Worm (Caenorhabditis elegans) whole organism, L3 larva: ENCODE data around the gene cpn-2.
"Not testable (repeated sequence)": the region's sequence is repeated elsewhere in the genome, so short reads cannot be mapped to it uniquely, and the experiment has no call there.

Source experiments
- aly-2 ChIP-seq: fragments of 150-350 bp; optimal IDR thresholded peaks from 2 replicates; lab custom pipeline; 2014; ENCODE audit warnings: missing biosample characterization, missing genetic modification characterization
- ama-1 ChIP-seq: fragments of 150-350 bp; optimal IDR thresholded peaks from 2 replicates; lab custom pipeline; 2018
- ceh-16 ChIP-seq: sonication (generic microtip); optimal IDR thresholded peaks from 2 replicates; lab custom pipeline; 2017; ENCODE audit warnings: missing biosample characterization, missing genetic modification characterization
- ceh-28 ChIP-seq: fragments of 150-350 bp; optimal IDR thresholded peaks from 2 replicates; lab custom pipeline; 2014; ENCODE audit warnings: missing biosample characterization, missing genetic modification reagents, missing genetic modification characterization
- egl-27 ChIP-seq: sonication (generic microtip); optimal IDR thresholded peaks from 4 replicates; lab custom pipeline; 2017; ENCODE audit warnings: missing biosample characterization, missing genetic modification reagents, missing genetic modification characterization
- egl-5 ChIP-seq: fragments of 150-350 bp; optimal IDR thresholded peaks from 2 replicates; lab custom pipeline; 2017; ENCODE audit warnings: missing biosample characterization, missing genetic modification reagents, missing genetic modification characterization, inconsistent platforms
- elt-2 ChIP-seq: sonication (generic microtip); optimal IDR thresholded peaks from 2 replicates; lab custom pipeline; 2016; ENCODE audit warnings: missing genetic modification reagents, mild to moderate bottlenecking, missing genetic modification characterization, missing compliant biosample characterization
- eor-1 ChIP-seq, 2 experiments: fragments of 150-350 bp; optimal IDR thresholded peaks; 2 replicates each; lab custom pipeline; 2014 to 2018; ENCODE audit warnings: missing biosample characterization in 2 of 2, missing genetic modification characterization in 2 of 2
- fkh-10 ChIP-seq: sonication (generic microtip); optimal IDR thresholded peaks from 2 replicates; lab custom pipeline; 2017; ENCODE audit warnings: missing biosample characterization, missing genetic modification reagents, missing genetic modification characterization
- fkh-2 ChIP-seq: fragments of 150-350 bp; optimal IDR thresholded peaks from 2 replicates; lab custom pipeline; 2014; ENCODE audit warnings: missing biosample characterization, missing genetic modification reagents, missing genetic modification characterization
- hmg-11 ChIP-seq: sonication (generic microtip); optimal IDR thresholded peaks from 2 replicates; lab custom pipeline; 2016; ENCODE audit warnings: missing genetic modification characterization, missing compliant biosample characterization
- lin-39 ChIP-seq: fragments of 150-350 bp; optimal IDR thresholded peaks from 2 replicates; lab custom pipeline; 2018; ENCODE audit warnings: missing biosample characterization, missing genetic modification reagents, missing genetic modification characterization
- lsy-12 ChIP-seq: sonication (generic microtip); optimal IDR thresholded peaks from 2 replicates; lab custom pipeline; 2016; ENCODE audit warnings: mild to moderate bottlenecking, missing genetic modification characterization, missing compliant biosample characterization
- nfya-1 ChIP-seq: sonication (generic microtip); optimal IDR thresholded peaks from 2 replicates; lab custom pipeline; 2017; ENCODE audit warnings: missing genetic modification characterization, mild to moderate bottlenecking, missing compliant biosample characterization, antibody characterized with exemption, moderate library complexity; ENCODE audit not compliant: insufficient read depth
- nhr-12 ChIP-seq: fragments of 150-350 bp; optimal IDR thresholded peaks from 2 replicates; lab custom pipeline; 2014; ENCODE audit warnings: missing biosample characterization, missing genetic modification characterization
- nhr-23 ChIP-seq: fragments of 150-350 bp; optimal IDR thresholded peaks from 2 replicates; lab custom pipeline; 2014; ENCODE audit warnings: missing biosample characterization, missing genetic modification reagents, missing genetic modification characterization
- nhr-25 ChIP-seq: sonication (generic microtip); optimal IDR thresholded peaks from 2 replicates; lab custom pipeline; 2017; ENCODE audit warnings: missing biosample characterization, missing genetic modification characterization
- nhr-28 ChIP-seq: fragments of 150-350 bp; optimal IDR thresholded peaks from 2 replicates; lab custom pipeline; 2014; ENCODE audit warnings: missing biosample characterization, missing genetic modification characterization
- nhr-43 ChIP-seq: sonication (generic microtip); optimal IDR thresholded peaks from 2 replicates; lab custom pipeline; 2016; ENCODE audit warnings: mild to moderate bottlenecking, missing genetic modification characterization, missing compliant biosample characterization; ENCODE audit not compliant: poor library complexity, severe bottlenecking
- pha-4 ChIP-seq: fragments of 150-350 bp; optimal IDR thresholded peaks from 2 replicates; lab custom pipeline; 2014; ENCODE audit warnings: missing biosample characterization, missing genetic modification reagents, missing genetic modification characterization
- skn-1 ChIP-seq: fragments of 150-350 bp; optimal IDR thresholded peaks from 2 replicates; lab custom pipeline; 2014; ENCODE audit warnings: missing biosample characterization, missing genetic modification characterization
- tbx-2 ChIP-seq: sonication (generic microtip); optimal IDR thresholded peaks from 2 replicates; lab custom pipeline; 2016; ENCODE audit warnings: mild to moderate bottlenecking, missing genetic modification characterization, missing compliant biosample characterization
- unc-39 ChIP-seq: sonication (generic microtip); optimal IDR thresholded peaks from 4 replicates; lab custom pipeline; 2017; ENCODE audit warnings: missing biosample characterization, missing genetic modification characterization
- zag-1 ChIP-seq: fragments of 150-350 bp; optimal IDR thresholded peaks from 2 replicates; lab custom pipeline; 2014; ENCODE audit warnings: missing biosample characterization, missing genetic modification characterization
- ztf-11 ChIP-seq: fragments of 150-350 bp; optimal IDR thresholded peaks from 2 replicates; lab custom pipeline; 2014; ENCODE audit warnings: missing biosample characterization, missing genetic modification characterization
- ztf-4 ChIP-seq: fragments of 150-350 bp; optimal IDR thresholded peaks from 2 replicates; lab custom pipeline; 2014; ENCODE audit warnings: missing biosample characterization, missing genetic modification characterization

cpn-2 gene

DNA sequence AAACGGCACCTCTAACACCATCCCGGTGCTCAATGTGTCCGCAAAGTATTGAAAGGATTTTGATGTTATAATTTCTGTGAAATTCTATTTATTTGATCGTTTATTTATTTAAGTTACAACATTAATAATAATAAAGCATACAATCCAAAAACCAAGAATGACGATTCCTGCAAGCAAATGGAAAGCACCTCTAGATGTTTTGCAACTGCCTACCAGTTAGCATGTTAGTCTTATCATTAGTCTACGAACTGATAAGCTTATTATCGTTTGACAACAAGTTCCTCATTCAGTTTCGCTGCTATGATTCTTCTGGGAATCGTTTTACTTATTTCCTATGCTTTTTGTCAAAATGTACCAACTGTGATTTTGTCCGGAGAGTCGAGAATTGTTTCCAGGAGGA, 37.9 kb upstream of the cpn-2 start, which contains the start of gene K01A2.6:
K01A2.6 (plus strand) TSS at position 301 of the 400 bp plus-strand sequence.
- no peak for TF ChIP-seq eor-1 (tag; optimal IDR thresholded peaks at IDR 0.05; lab: Kevin White, UChicago)
- no peak for TF ChIP-seq skn-1 (tag; lab: Kevin White, UChicago)
- no peak for TF ChIP-seq ceh-28 (tag; lab: Kevin White, UChicago)
- TF ChIP-seq ztf-11 (tag; lab: Kevin White, UChicago): no peak
- no peak for TF ChIP-seq tbx-2 (tag; lab: Kevin White, UChicago)
- no peak for TF ChIP-seq fkh-2
- no peak for TF ChIP-seq fkh-10 (GFP tag; lab: Kevin White, UChicago)
- TF ChIP-seq hmg-11 (tag; lab: Kevin White, UChicago): no peak
- no peak for TF ChIP-seq nhr-43 (tag; lab: Kevin White, UChicago)
- TF ChIP-seq pha-4 (tag; lab: Kevin White, UChicago): no peak
- TF ChIP-seq nhr-23 (tag; lab: Kevin White, UChicago): no peak
- no peak for TF ChIP-seq nhr-12 (tag; lab: Kevin White, UChicago)
- TF ChIP-seq ceh-16: no peak
- no peak for TF ChIP-seq egl-27 (tag; lab: Kevin White, UChicago)

ce11 chrII:300977-301772, 36.4 kb upstream of the cpn-2 start, which contains the start of gene K01A2.5:
TSS of gene K01A2.5 (plus strand) at chrII:301273.
- TF ChIP-seq nhr-25 (tag; lab: Kevin White, UChicago): peak; percentile 70
- TF ChIP-seq nhr-23 (tag; lab: Kevin White, UChicago): peak; percentile 86
- no peak for TF ChIP-seq skn-1 (tag; lab: Kevin White, UChicago)

ce11 chrII:303927-304711, 33.5 kb upstream of the cpn-2 start:
- no peak for TF ChIP-seq egl-5 (tag; lab: Kevin White, UChicago)
- no peak for TF ChIP-seq ztf-4 (tag; lab: Kevin White, UChicago)
- no peak for TF ChIP-seq skn-1 (tag; lab: Kevin White, UChicago)
- no peak for TF ChIP-seq nhr-12 (tag; lab: Kevin White, UChicago)
- no peak for TF ChIP-seq aly-2
- no peak for TF ChIP-seq lsy-12 (tag; lab: Kevin White, UChicago)

DNA sequence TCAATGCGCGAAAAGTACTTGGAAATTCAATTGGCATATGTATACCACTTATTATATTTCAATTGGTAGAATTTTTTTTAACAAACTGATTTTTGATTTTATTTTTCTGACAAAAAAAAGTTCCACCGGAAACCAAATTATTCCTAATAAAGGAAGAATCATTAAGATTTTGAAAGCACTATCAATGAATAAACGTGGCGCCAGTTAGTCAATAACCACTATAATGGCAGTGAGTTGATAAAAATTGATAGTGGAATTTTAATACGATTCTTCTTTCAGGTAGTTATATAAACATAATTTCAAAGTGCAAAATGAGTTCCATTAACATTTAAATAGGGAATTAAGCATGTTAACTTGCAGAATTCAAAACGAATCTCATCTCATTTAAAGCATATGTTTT, 31.9 kb upstream of the cpn-2 start, which contains the start of gene col-69:
col-69 (minus strand) TSS at position 101 of the 400 bp plus-strand sequence.
- TF ChIP-seq egl-27 (tag; lab: Kevin White, UChicago) (no peak), elt-2 (tag; lab: Kevin White, UChicago) (peak; percentile 15)
- TF ChIP-seq, all 47 proteins: peak for 1

DNA sequence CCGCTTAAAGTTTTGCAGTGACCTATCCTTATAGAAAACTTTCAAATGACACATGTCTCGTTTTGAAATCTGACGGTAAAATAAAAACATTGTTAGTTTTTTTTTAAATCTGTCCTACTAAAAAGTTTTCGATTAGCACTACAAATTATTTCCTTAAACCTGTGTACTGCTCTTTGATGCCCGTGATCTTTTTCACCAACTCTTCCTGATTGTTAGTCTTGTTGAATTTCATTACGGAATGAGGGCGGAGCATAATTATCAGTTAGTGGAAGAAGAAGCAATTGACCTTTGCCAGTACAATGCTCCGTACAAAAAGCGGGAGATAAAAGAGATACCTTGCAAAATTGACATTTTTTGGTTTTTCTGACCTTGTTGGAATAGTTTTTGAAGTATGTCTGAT, 30.4 kb upstream of the cpn-2 start, which contains the start of gene K01A2.4:
K01A2.4 (plus strand) TSS at position 301 of the 400 bp plus-strand sequence.
- TF ChIP-seq zag-1 (tag; lab: Kevin White, UChicago) (no peak), nhr-28 (tag; lab: Kevin White, UChicago) (no peak)

- not testable (repeated sequence) for TF ChIP-seq nhr-12, egl-5, ztf-11 (tag; lab: Kevin White, UChicago)
These were observed 25.5 kb upstream of the cpn-2 start, which contains the start of gene mps-2 for ce11 chrII:312110-312509. TSS of gene mps-2 (minus strand) at chrII:312210.

DNA sequence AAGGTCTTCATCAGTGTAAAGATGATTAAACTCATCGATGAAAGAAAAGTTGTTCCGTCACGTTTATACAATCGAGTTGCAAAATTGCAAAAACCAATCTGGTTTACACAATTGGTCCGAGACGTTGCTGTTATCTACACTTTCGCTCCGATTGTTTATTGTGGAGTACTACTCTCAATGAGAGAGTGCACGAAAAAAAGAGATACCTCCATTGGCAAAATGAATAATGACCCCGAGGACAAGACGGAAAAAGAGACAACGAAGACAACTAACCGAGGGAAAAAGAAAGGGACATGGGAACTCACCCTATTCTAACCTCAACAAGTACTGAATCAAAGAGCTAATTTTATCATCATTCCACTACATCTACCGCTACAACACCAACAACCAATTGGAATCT, 24.0 kb upstream of the cpn-2 start:
- TF ChIP-seq eor-1 (tag; optimal IDR thresholded peaks at IDR 0.05; lab: Kevin White, UChicago) (no peak), unc-39 (no peak), nhr-28 (tag; lab: Kevin White, UChicago) (no peak), nhr-25 (tag; lab: Kevin White, UChicago) (no peak), nhr-12 (tag; lab: Kevin White, UChicago) (no peak), nfya-1 (tag; lab: Kevin White, UChicago) (peak; percentile 31), lin-39 (tag; lab: Kevin White, UChicago) (peak; percentile 57), ama-1 (lab: Kevin White, UChicago) (no peak)
